Fruit fly (Drosophila melanogaster): ENCODE data around the gene CG2681.

Gene CG2681

DNA sequence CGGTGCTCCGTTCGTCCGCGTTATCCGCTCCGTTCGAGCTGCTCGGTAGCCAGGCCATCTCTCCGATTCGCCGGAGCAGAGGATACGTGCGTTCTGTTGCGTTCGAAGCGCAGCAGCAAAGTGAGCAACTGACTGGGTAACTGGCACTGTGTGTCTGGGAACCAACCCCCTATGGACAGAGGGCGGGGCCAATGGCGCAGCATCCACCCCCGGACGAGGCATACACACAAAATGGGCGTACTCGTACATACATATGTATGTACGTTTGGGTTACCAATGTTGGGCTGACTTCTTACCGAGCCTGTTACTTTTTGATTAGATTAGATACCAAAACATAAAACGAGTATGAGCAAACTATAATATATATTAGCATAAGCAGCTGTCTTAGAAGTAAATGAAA, 26.9 kb upstream of the CG2681 start, which contains the start of gene HLH3B:
HLH3B (minus strand) TSS at position 123 of the 400 bp plus-strand sequence.
- no peak for TF ChIP-seq CG7101 (tag; optimal IDR thresholded peaks at IDR 0.05)
- TF ChIP-seq bab1 (GFP tag; optimal IDR thresholded peaks at IDR 0.05) = no peak
- TF ChIP-seq CG5204 (GFP tag; optimal IDR thresholded peaks at IDR 0.05) = no peak
- TF ChIP-seq CG33017 (tag; optimal IDR thresholded peaks at IDR 0.05) = no peak
- TF ChIP-seq tj (GFP tag; optimal IDR thresholded peaks at IDR 0.05) = no peak
- no peak for TF ChIP-seq kay (GFP tag; ENCODE audit: borderline replicate concordance)

dm6 chrX:2682832-2683231, 25.7 kb upstream of the CG2681 start, which contains the start of gene CG2652:
TSS of gene CG2652 (minus strand) at chrX:2682932.
- TF ChIP-seq CG11617 (GFP tag; optimal IDR thresholded peaks at IDR 0.05) (no peak), toe (GFP tag; optimal IDR thresholded peaks at IDR 0.05) (no peak), CG7045 (GFP tag; optimal IDR thresholded peaks at IDR 0.05) (no peak), kay (GFP tag; ENCODE audit: borderline replicate concordance) (no peak), bab1 (GFP tag; optimal IDR thresholded peaks at IDR 0.05) (no peak), cic (GFP tag; optimal IDR thresholded peaks at IDR 0.05) (no peak), CG12768 (GFP tag; optimal IDR thresholded peaks at IDR 0.05) (no peak), Hr96 (GFP tag; optimal IDR thresholded peaks at IDR 0.05) (no peak)

DNA sequence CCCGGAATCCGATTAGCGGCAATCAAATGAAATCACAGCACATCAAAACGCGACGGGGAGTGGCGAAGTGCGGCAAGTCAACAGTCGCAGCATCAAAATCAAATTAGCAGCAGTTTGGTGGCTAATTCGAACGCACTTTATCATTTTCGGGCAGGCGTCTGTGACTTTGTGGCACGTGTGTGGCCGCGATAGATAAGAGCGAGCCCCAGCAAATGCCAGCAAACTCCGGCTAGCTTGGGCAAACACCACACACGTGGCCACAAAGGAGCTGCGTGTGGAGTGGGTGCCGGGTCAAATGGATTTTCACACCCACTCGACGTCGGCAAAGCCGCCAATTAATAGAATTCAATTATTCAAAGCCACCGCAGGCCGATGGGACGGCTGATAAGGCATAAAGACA, 24.6 kb upstream of the CG2681 start:
- TF ChIP-seq Clk (GFP tag; optimal IDR thresholded peaks at IDR 0.05) = no peak
- TF ChIP-seq CG12768 (GFP tag; optimal IDR thresholded peaks at IDR 0.05) = no peak
- TF ChIP-seq cnc (optimal IDR thresholded peaks at IDR 0.05) = no peak
- TF ChIP-seq Crg-1 (GFP tag; optimal IDR thresholded peaks at IDR 0.05) = no peak
- no peak for TF ChIP-seq ovo (GFP tag; optimal IDR thresholded peaks at IDR 0.05)
- TF ChIP-seq Hr96 (GFP tag; optimal IDR thresholded peaks at IDR 0.05) = no peak
- no peak for TF ChIP-seq kay (GFP tag; ENCODE audit: borderline replicate concordance)
- no peak for TF ChIP-seq tj (GFP tag; optimal IDR thresholded peaks at IDR 0.05)
- no peak for TF ChIP-seq CG1620 (GFP tag; optimal IDR thresholded peaks at IDR 0.05)
- TF ChIP-seq Mnt (GFP tag; optimal IDR thresholded peaks at IDR 0.05) = no peak
- TF ChIP-seq CG5204 (GFP tag; optimal IDR thresholded peaks at IDR 0.05) = no peak
- no peak for TF ChIP-seq toe (GFP tag; optimal IDR thresholded peaks at IDR 0.05)
- TF ChIP-seq CG14711 (tag; optimal IDR thresholded peaks at IDR 0.05) = no peak
- TF ChIP-seq CG7101 (tag; optimal IDR thresholded peaks at IDR 0.05) = no peak
- TF ChIP-seq pad (GFP tag; optimal IDR thresholded peaks at IDR 0.05) = no peak
- TF ChIP-seq CG7045 (GFP tag; optimal IDR thresholded peaks at IDR 0.05) = no peak
- TF ChIP-seq CG33017 (tag; optimal IDR thresholded peaks at IDR 0.05) = no peak

DNA sequence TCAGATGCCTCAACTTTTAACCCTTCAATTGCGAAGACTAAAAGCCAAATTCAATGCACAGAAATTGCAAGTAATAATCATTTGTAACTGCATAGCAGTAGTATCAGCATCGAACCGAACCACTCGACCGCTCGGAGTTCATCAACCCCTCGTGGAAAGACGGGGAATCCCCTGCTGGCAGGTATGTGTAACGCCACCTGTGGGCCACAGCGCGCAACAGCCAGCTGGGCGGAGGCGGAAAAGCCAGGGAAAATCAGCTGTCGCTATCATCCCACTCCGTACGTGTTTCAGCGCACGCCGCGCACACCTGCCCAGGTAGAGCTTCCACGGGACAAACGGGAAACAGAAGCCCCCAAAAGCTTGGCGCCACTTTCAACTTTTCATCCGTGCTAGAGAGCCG, 24.0 kb upstream of the CG2681 start:
- no peak for TF ChIP-seq pad (GFP tag; optimal IDR thresholded peaks at IDR 0.05)
- no peak for TF ChIP-seq bab1 (GFP tag; optimal IDR thresholded peaks at IDR 0.05)
- no peak for TF ChIP-seq toe (GFP tag; optimal IDR thresholded peaks at IDR 0.05)
- no peak for TF ChIP-seq CG12768 (GFP tag; optimal IDR thresholded peaks at IDR 0.05)
- no peak for TF ChIP-seq Clk (GFP tag; optimal IDR thresholded peaks at IDR 0.05)
- TF ChIP-seq kay (GFP tag; ENCODE audit: borderline replicate concordance) = no peak
- no peak for TF ChIP-seq Crg-1 (GFP tag; optimal IDR thresholded peaks at IDR 0.05)
- TF ChIP-seq CG33017 (tag; optimal IDR thresholded peaks at IDR 0.05) = no peak
- TF ChIP-seq Mnt (GFP tag; optimal IDR thresholded peaks at IDR 0.05) = no peak
- TF ChIP-seq cnc (optimal IDR thresholded peaks at IDR 0.05) = no peak
- no peak for TF ChIP-seq tj (GFP tag; optimal IDR thresholded peaks at IDR 0.05)
- no peak for TF ChIP-seq CG7101 (tag; optimal IDR thresholded peaks at IDR 0.05)
- TF ChIP-seq CG14711 (tag; optimal IDR thresholded peaks at IDR 0.05) = no peak
- no peak for TF ChIP-seq CG1620 (GFP tag; optimal IDR thresholded peaks at IDR 0.05)
- no peak for TF ChIP-seq Hr96 (GFP tag; optimal IDR thresholded peaks at IDR 0.05)
- TF ChIP-seq CG5204 (GFP tag; optimal IDR thresholded peaks at IDR 0.05) = no peak
- no peak for TF ChIP-seq ovo (GFP tag; optimal IDR thresholded peaks at IDR 0.05)
- no peak for TF ChIP-seq CG11617 (GFP tag; optimal IDR thresholded peaks at IDR 0.05)
- no peak for TF ChIP-seq CG7045 (GFP tag; optimal IDR thresholded peaks at IDR 0.05)
- TF ChIP-seq cic (GFP tag; optimal IDR thresholded peaks at IDR 0.05) = no peak

dm6 chrX:2685022-2685421, 23.5 kb upstream of the CG2681 start:
- peak; percentile 28 for TF ChIP-seq pad (GFP tag; optimal IDR thresholded peaks at IDR 0.05)
- peak; percentile 20 for TF ChIP-seq CG1620 (GFP tag; optimal IDR thresholded peaks at IDR 0.05)
- no peak for TF ChIP-seq Mnt (GFP tag; optimal IDR thresholded peaks at IDR 0.05)
- peak; percentile 79 for TF ChIP-seq CG11617 (GFP tag; optimal IDR thresholded peaks at IDR 0.05)
- TF ChIP-seq toe (GFP tag; optimal IDR thresholded peaks at IDR 0.05) = peak; percentile 32
- TF ChIP-seq tj (GFP tag; optimal IDR thresholded peaks at IDR 0.05) = peak; percentile 28
- TF ChIP-seq CG5204 (GFP tag; optimal IDR thresholded peaks at IDR 0.05) = peak; percentile 65
- no peak for TF ChIP-seq ovo (GFP tag; optimal IDR thresholded peaks at IDR 0.05)
- peak; percentile 65 for TF ChIP-seq CG14711 (tag; optimal IDR thresholded peaks at IDR 0.05)
- TF ChIP-seq bab1 (GFP tag; optimal IDR thresholded peaks at IDR 0.05) = no peak
- TF ChIP-seq Clk (GFP tag; optimal IDR thresholded peaks at IDR 0.05) = peak; percentile 92
- TF ChIP-seq CG7101 (tag; optimal IDR thresholded peaks at IDR 0.05) = peak; percentile 81
- TF ChIP-seq CG7045 (GFP tag; optimal IDR thresholded peaks at IDR 0.05) = peak; percentile 50
- TF ChIP-seq kay (GFP tag; ENCODE audit: borderline replicate concordance) = no peak
- no peak for TF ChIP-seq cic (GFP tag; optimal IDR thresholded peaks at IDR 0.05)
- peak; percentile 49 for TF ChIP-seq CG33017 (tag; optimal IDR thresholded peaks at IDR 0.05)
- peak; percentile 38 for TF ChIP-seq CG12768 (GFP tag; optimal IDR thresholded peaks at IDR 0.05)
- peak; percentile 86 for TF ChIP-seq Hr96 (GFP tag; optimal IDR thresholded peaks at IDR 0.05)
- no peak for TF ChIP-seq Crg-1 (GFP tag; optimal IDR thresholded peaks at IDR 0.05)
- TF ChIP-seq cnc (optimal IDR thresholded peaks at IDR 0.05) = no peak

- TF ChIP-seq tj (GFP tag; optimal IDR thresholded peaks at IDR 0.05) = peak; percentile 30
- TF ChIP-seq kay (GFP tag; ENCODE audit: borderline replicate concordance) = no peak
- TF ChIP-seq CG5204 (GFP tag; optimal IDR thresholded peaks at IDR 0.05) = no peak
- TF ChIP-seq pad (GFP tag; optimal IDR thresholded peaks at IDR 0.05) = no peak
- no peak for TF ChIP-seq Clk (GFP tag; optimal IDR thresholded peaks at IDR 0.05)
- no peak for TF ChIP-seq CG33017 (tag; optimal IDR thresholded peaks at IDR 0.05)
- TF ChIP-seq CG7101 (tag; optimal IDR thresholded peaks at IDR 0.05) = no peak
- no peak for TF ChIP-seq cic (GFP tag; optimal IDR thresholded peaks at IDR 0.05)
- TF ChIP-seq CG1620 (GFP tag; optimal IDR thresholded peaks at IDR 0.05) = no peak
- peak; percentile 61 for TF ChIP-seq ovo (GFP tag; optimal IDR thresholded peaks at IDR 0.05)
- TF ChIP-seq CG14711 (tag; optimal IDR thresholded peaks at IDR 0.05) = no peak
- TF ChIP-seq Mnt (GFP tag; optimal IDR thresholded peaks at IDR 0.05) = peak; percentile 58
- TF ChIP-seq CG7045 (GFP tag; optimal IDR thresholded peaks at IDR 0.05) = no peak
- TF ChIP-seq cnc (optimal IDR thresholded peaks at IDR 0.05) = no peak
- no peak for TF ChIP-seq CG11617 (GFP tag; optimal IDR thresholded peaks at IDR 0.05)
- no peak for TF ChIP-seq toe (GFP tag; optimal IDR thresholded peaks at IDR 0.05)
Measured at dm6 chrX:2685580-2685979, 22.9 kb upstream of the CG2681 start, which contains the start of gene per. TSS of gene per (plus strand) at chrX:2685580.
